Worm (Caenorhabditis elegans) whole organism, L3 larva: ENCODE data around the gene col-96.

ENCODE experiments used
- ZK546.5 ChIP-seq: sonication (generic microtip); optimal IDR thresholded peaks from 2 replicates; lab custom pipeline; 2017; ENCODE audit warnings: missing biosample characterization, missing genetic modification characterization
- aly-2 ChIP-seq: fragments of 150-350 bp; optimal IDR thresholded peaks from 2 replicates; lab custom pipeline; 2014; ENCODE audit warnings: missing biosample characterization, missing genetic modification characterization
- elt-3 ChIP-seq, 3 experiments: fragments of 150-350 bp in 1 of 3; sonication (generic microtip) in 2 of 3; optimal IDR thresholded peaks; 2 replicates in 2 of 3; 4 replicates in 1 of 3; lab custom pipeline; 2014 to 2017; ENCODE audit warnings: missing biosample characterization in 3 of 3, missing genetic modification characterization in 3 of 3
- nfya-1 ChIP-seq: sonication (generic microtip); optimal IDR thresholded peaks from 2 replicates; lab custom pipeline; 2017; ENCODE audit warnings: missing genetic modification characterization, mild to moderate bottlenecking, missing compliant biosample characterization, antibody characterized with exemption, moderate library complexity; ENCODE audit not compliant: insufficient read depth
- nhr-12 ChIP-seq: fragments of 150-350 bp; optimal IDR thresholded peaks from 2 replicates; lab custom pipeline; 2014; ENCODE audit warnings: missing biosample characterization, missing genetic modification characterization
- nhr-43 ChIP-seq: sonication (generic microtip); optimal IDR thresholded peaks from 2 replicates; lab custom pipeline; 2016; ENCODE audit warnings: mild to moderate bottlenecking, missing genetic modification characterization, missing compliant biosample characterization; ENCODE audit not compliant: poor library complexity, severe bottlenecking
- nhr-67 ChIP-seq: fragments of 150-350 bp; optimal IDR thresholded peaks from 2 replicates; lab custom pipeline; 2014; ENCODE audit warnings: missing biosample characterization, missing genetic modification characterization
- nhr-76 ChIP-seq: fragments of 150-350 bp; sonication (generic microtip); optimal IDR thresholded peaks from 5 replicates; lab custom pipeline; 2014; ENCODE audit warnings: missing biosample characterization, missing genetic modification characterization
- ztf-11 ChIP-seq: fragments of 150-350 bp; optimal IDR thresholded peaks from 2 replicates; lab custom pipeline; 2014; ENCODE audit warnings: missing biosample characterization, missing genetic modification characterization

DNA sequence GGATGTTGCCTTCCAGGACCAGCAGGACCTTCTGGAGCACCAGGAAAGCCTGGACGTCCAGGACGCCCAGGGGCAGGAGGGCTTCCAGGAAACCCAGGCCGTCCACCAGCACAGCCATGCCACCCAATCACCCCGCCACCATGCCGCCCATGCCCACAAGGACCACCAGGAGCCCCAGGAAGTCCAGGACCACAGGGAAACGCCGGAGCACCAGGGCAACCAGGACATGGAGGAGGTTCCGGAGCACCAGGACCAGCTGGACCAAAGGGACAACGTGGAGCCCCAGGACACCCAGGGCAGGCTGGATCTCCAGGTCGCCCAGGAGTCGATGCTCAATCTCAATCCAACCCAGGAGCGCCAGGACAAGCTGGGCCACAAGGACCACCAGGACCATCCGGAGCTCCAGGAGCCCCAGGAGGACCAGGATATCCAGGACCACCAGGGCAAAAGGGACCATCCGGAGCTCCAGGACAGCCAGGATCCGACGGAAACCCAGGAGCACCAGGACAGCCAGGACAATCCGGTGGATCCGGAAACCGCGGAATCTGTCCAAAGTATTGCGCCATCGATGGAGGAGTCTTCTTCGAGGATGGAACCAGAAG lies 2.1 kb downstream of the col-96 start:
- no peak for TF ChIP-seq ZK546.5 (tag; lab: Kevin White, UChicago)
- TF ChIP-seq nhr-76 (tag; lab: Kevin White, UChicago): no peak
- no peak for TF ChIP-seq nhr-67 (tag; lab: Kevin White, UChicago)
- TF ChIP-seq aly-2 (tag; lab: Kevin White, UChicago): no peak
- no peak for TF ChIP-seq ztf-11 (tag; lab: Kevin White, UChicago)
- no peak for TF ChIP-seq elt-3 (tag; optimal IDR thresholded peaks at IDR 0.05; lab: Kevin White, UChicago)
- TF ChIP-seq nfya-1 (tag; lab: Kevin White, UChicago): no peak
- TF ChIP-seq nhr-12 (tag; lab: Kevin White, UChicago): no peak
- no peak for TF ChIP-seq nhr-43
